Worm (Caenorhabditis elegans): Measurements from ENCODE around the gene lron-1.
"Not testable (repeated sequence)": the region's sequence is repeated elsewhere in the genome, so short reads cannot be mapped to it uniquely, and the experiment has no call there.

ce11 chrX:14528399-14528798 is 44.1 kb upstream of the lron-1 start, which contains the start of gene nspc-19:
- TF ChIP-seq unc-120 (tag; optimal IDR thresholded peaks at IDR 0.05; ENCODE audit: poor library complexity, severe bottlenecking); nhr-237 (tag; optimal IDR thresholded peaks at IDR 0.05); zip-8 (tag; optimal IDR thresholded peaks at IDR 0.05); pha-4 (tag; optimal IDR thresholded peaks at IDR 0.05); nhr-76 (tag; optimal IDR thresholded peaks at IDR 0.05); ceh-43 (GFP tag; optimal IDR thresholded peaks at IDR 0.05); unc-62 (GFP tag; optimal IDR thresholded peaks at IDR 0.05); ces-1 (GFP tag; optimal IDR thresholded peaks at IDR 0.05); flh-1 (GFP tag; optimal IDR thresholded peaks at IDR 0.05); ztf-11 (tag; optimal IDR thresholded peaks at IDR 0.05); nhr-28 (tag; optimal IDR thresholded peaks at IDR 0.05); snpc-4 (tag; optimal IDR thresholded peaks at IDR 0.05); mab-5 (tag; optimal IDR thresholded peaks at IDR 0.05); unc-39 (tag; optimal IDR thresholded peaks at IDR 0.05): not testable (repeated sequence)
